Worm (Caenorhabditis elegans): Measurements from ENCODE around the gene F01F1.3.

DNA sequence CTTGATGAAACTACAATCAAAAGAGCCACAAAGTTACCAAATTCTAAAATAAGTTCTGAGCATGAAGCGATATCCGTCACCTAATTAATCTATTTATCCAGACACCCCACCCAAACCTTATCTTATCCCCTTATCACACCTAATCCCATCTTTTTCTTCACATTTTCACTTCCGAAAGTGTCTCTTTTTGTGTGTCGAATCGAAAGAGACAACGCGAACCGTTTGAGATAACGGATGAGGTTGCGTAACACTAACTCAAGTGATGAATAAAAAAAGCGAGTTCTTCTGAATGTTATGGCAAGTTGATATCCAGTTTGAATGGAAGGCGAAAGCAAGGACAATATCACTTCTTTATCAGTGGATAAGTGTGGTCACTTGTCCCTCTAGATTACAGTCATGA lies 11.8 kb downstream of the F01F1.3 start:
- TF ChIP-seq nhr-77 (tag; optimal IDR thresholded peaks at IDR 0.05): no peak
- no peak for TF ChIP-seq aly-2 (tag; optimal IDR thresholded peaks at IDR 0.05)
- TF ChIP-seq elt-2 (tag; optimal IDR thresholded peaks at IDR 0.05): no peak
- no peak for TF ChIP-seq ceh-9 (tag; optimal IDR thresholded peaks at IDR 0.05)
- TF ChIP-seq fkh-10 (GFP tag; optimal IDR thresholded peaks at IDR 0.05): no peak
- TF ChIP-seq unc-62 (GFP tag; optimal IDR thresholded peaks at IDR 0.05): no peak
- TF ChIP-seq ztf-11 (tag; optimal IDR thresholded peaks at IDR 0.05): no peak
- TF ChIP-seq nhr-25 (tag; optimal IDR thresholded peaks at IDR 0.05): no peak
- TF ChIP-seq nhr-28 (tag; optimal IDR thresholded peaks at IDR 0.05): no peak
- TF ChIP-seq pqm-1 (tag; optimal IDR thresholded peaks at IDR 0.05): no peak
- TF ChIP-seq fos-1 (tag; optimal IDR thresholded peaks at IDR 0.05): no peak
- no peak for TF ChIP-seq nhr-237 (tag; optimal IDR thresholded peaks at IDR 0.05)

Data from whole organism, L3 larva.